Fruit fly (Drosophila melanogaster) whole organism, wandering third instar larva: Measurements from ENCODE around the gene Atg5.

Source experiments
- CrebA ChIP-seq: fragments of 200-800 bp; sonication (Bioruptor generic); optimal IDR thresholded peaks from 2 replicates; lab custom pipeline; 2016; ENCODE audit warnings: missing biosample characterization, mild to moderate bottlenecking, missing genetic modification characterization, borderline replicate concordance
- Hr83 ChIP-seq: fragments of 200-300 bp; sonication (Bioruptor generic); optimal IDR thresholded peaks from 2 replicates; lab custom pipeline; 2016; ENCODE audit warnings: missing biosample characterization, mild to moderate bottlenecking, missing genetic modification characterization, moderate library complexity; ENCODE audit not compliant: poor library complexity, severe bottlenecking
- dl ChIP-seq, 2 experiments: fragments of 175-275, 200-275 bp in 1 of 2; fragments of 200-275 bp in 1 of 2; sonication (Bioruptor generic); optimal IDR thresholded peaks; lab custom pipeline; 2018; ENCODE audit warnings: mild to moderate bottlenecking in 2 of 2, missing biosample characterization in 2 of 2, missing genetic modification characterization in 2 of 2, moderate library complexity in 2 of 2; ENCODE audit not compliant: partially characterized antibody in 2 of 2, insufficient read depth in 1 of 2
- sage ChIP-seq: fragments of 200-800 bp; sonication (Bioruptor generic); optimal IDR thresholded peaks from 2 replicates; lab custom pipeline; 2016; ENCODE audit warnings: missing biosample characterization, mild to moderate bottlenecking, missing genetic modification characterization
- usp ChIP-seq: fragments of >200 bp; optimal IDR thresholded peaks from 2 replicates; lab custom pipeline; 2017; ENCODE audit warnings: missing biosample characterization, missing genetic modification characterization

DNA sequence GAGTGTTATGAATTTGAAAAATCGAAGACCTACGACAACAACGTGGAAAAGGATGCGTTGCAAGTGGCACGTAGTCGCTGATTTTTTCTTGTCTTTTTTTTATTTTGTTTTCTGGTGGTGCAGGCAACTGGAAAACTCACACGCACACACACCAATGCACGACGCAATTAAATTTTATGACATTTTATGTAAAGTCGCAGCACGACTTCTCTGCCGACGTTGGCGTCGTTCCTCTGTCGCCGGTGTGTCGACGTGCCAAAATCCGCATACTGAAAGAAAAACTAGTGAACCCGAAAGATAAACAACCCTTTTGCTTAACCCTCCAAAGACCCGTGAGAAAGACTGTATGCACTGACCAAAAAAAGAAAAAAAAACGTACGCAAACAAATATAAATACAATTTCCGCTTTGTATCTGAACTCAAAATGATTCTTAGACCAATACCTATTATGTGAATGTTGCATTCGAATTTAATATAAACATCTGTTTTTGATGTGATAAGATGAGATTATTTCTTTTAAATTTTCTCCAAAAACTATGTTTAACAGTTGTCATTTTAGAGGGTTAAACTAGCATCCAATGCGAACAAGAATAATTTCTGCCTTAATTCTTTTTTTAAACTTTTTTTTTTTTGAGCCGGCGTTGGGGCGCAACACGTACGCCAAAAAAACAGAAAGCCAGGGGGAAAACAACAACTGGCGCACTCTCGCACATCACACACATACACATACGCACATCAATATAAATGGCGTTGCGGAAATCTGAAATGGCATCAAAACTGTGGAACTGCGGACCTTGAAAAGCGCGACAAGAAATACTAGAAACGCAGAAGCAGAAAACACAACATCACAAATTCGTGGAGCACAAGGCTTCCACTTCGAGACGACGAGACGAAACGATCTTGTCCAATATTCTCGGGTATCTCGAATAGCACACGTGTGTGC is 10.6 kb upstream of the Atg5 start:
- TF ChIP-seq usp (GFP tag; lab: Kevin White, UChicago): no peak
- TF ChIP-seq sage (GFP tag; lab: Kevin White, UChicago): no peak
- TF ChIP-seq Hr83 (GFP tag; lab: Kevin White, UChicago): no peak
- no peak for TF ChIP-seq dl (GFP tag; optimal IDR thresholded peaks at IDR 0.05; lab: Kevin White, UChicago; ENCODE audit: insufficient read depth in 1 of 2, partially characterized antibody in 2 of 2)
- TF ChIP-seq CrebA: no peak
